Fruit fly (Drosophila melanogaster): ENCODE measurements around the gene CG10208.

CG10208 gene

DNA sequence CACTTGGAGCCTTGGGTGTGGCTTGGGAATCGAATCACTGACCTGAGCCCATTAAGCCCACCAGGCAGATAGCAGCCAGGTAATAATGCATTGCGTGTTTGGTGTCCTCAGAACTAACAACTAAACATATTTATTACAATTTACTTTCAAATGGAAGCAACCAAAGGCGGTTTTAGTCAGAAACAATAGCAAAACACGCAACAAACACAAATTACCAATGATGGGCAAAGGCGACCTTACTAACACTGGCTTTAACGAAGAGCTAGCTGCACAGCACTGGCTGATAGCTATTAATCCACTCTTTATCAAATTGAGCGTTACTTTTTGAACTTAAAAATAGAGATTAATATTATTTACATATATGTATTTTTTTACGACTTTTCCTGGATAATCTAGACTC, 10.9 kb downstream of the CG10208 start, which contains the start of gene udt:
TSS of gene udt (minus strand) at position 249 of the 400 bp plus-strand sequence.
- TF ChIP-seq psq (optimal IDR thresholded peaks at IDR 0.05), result no peak
- TF ChIP-seq Myc (optimal IDR thresholded peaks at IDR 0.05), result no peak
- no peak for TF ChIP-seq Sin3A (optimal IDR thresholded peaks at IDR 0.05)
- no peak for TF ChIP-seq insv (optimal IDR thresholded peaks at IDR 0.05)
- no peak for TF ChIP-seq ttk (optimal IDR thresholded peaks at IDR 0.05)
- no peak for TF ChIP-seq h (optimal IDR thresholded peaks at IDR 0.05)

- no peak for TF ChIP-seq Sin3A (optimal IDR thresholded peaks at IDR 0.05)
- no peak for TF ChIP-seq Myc (optimal IDR thresholded peaks at IDR 0.05)
- no peak for TF ChIP-seq psq (optimal IDR thresholded peaks at IDR 0.05)
Measured at dm6 chr3R:23760219-23761018, 13.5 kb downstream of the CG10208 start, which contains the start of gene SdhD. Gene SdhD (minus strand): TSS chr3R:23760600.

dm6 chr3R:23757912-23758607, 15.9 kb downstream of the CG10208 start, which contains the start of the genes PTPMT1 and Hrd3:
Gene PTPMT1 (plus strand): TSS chr3R:23758339.
Gene Hrd3 (minus strand): TSS chr3R:23758557.
- no peak for TF ChIP-seq insv (optimal IDR thresholded peaks at IDR 0.05)
- TF ChIP-seq ttk (optimal IDR thresholded peaks at IDR 0.05), result no peak
- no peak for TF ChIP-seq psq (optimal IDR thresholded peaks at IDR 0.05)
- TF ChIP-seq Myc (optimal IDR thresholded peaks at IDR 0.05), result no peak
- TF ChIP-seq h (optimal IDR thresholded peaks at IDR 0.05), result no peak
- TF ChIP-seq Sin3A (optimal IDR thresholded peaks at IDR 0.05), result no peak

- TF ChIP-seq Myc (optimal IDR thresholded peaks at IDR 0.05) (no peak), psq (optimal IDR thresholded peaks at IDR 0.05) (no peak), h (optimal IDR thresholded peaks at IDR 0.05) (no peak), ttk (optimal IDR thresholded peaks at IDR 0.05) (no peak), insv (optimal IDR thresholded peaks at IDR 0.05) (no peak), Sin3A (optimal IDR thresholded peaks at IDR 0.05) (no peak)
Measured at dm6 chr3R:23752728-23753127, 21.2 kb downstream of the CG10208 start, which contains the start of the genes RanBP3 and Rpt5. Gene RanBP3 (minus strand): TSS chr3R:23752834. Gene Rpt5 (plus strand): TSS chr3R:23752876.

- TF ChIP-seq insv (optimal IDR thresholded peaks at IDR 0.05) (no peak), ttk (optimal IDR thresholded peaks at IDR 0.05) (no peak), psq (optimal IDR thresholded peaks at IDR 0.05) (no peak), Sin3A (optimal IDR thresholded peaks at IDR 0.05) (no peak), Myc (optimal IDR thresholded peaks at IDR 0.05) (no peak), h (optimal IDR thresholded peaks at IDR 0.05) (no peak)
Measured at dm6 chr3R:23747446-23747845, 26.5 kb downstream of the CG10208 start.

dm6 chr3R:23740968-23741367, 33.0 kb downstream of the CG10208 start:
- TF ChIP-seq psq (optimal IDR thresholded peaks at IDR 0.05) (no peak), Myc (optimal IDR thresholded peaks at IDR 0.05) (no peak), h (optimal IDR thresholded peaks at IDR 0.05) (no peak), insv (optimal IDR thresholded peaks at IDR 0.05) (no peak), ttk (optimal IDR thresholded peaks at IDR 0.05) (no peak), Sin3A (optimal IDR thresholded peaks at IDR 0.05) (no peak)

DNA sequence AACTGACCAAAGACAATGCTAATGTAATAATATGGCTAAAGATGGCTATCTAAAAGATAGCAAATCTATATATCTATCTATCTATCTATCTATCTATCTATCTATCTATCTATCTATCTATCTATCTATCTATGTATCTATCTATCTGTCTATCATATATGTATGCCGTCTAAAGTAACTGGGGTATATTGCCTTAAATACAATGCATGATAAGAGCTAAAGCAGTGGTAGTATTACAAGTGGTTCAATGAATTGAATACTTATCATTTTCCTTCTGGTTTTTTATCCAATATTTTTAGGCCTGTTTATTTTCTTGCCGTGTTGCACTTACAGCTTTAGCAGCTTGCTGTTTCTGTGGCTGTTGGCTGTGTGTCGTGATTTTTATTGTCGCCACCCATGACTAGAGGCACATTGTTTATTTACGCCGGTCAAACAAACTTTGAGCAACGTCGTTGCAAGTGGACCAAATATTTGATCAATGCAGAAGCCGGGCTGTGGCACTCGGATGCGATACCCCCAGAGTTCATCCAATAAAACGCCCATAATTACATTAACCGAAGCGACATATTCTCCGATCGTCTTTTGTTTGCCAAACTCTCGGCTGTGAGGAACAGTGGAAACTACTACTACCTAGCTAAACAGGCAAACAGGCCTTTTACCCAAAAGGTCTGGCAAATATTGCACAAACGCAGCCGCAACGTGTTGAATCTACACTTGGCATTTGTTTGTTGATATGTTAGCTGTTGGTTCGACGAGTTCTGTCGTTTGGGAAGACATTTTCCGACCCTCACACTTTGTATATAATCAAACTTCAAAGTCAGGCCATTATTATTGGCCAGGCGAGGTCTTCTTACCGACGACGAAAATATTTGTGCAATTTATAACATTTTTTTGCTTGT, 36.0 kb downstream of the CG10208 start:
- no peak for TF ChIP-seq h (optimal IDR thresholded peaks at IDR 0.05)

- TF ChIP-seq insv (optimal IDR thresholded peaks at IDR 0.05), result no peak
- TF ChIP-seq h (optimal IDR thresholded peaks at IDR 0.05), result no peak
- TF ChIP-seq ttk (optimal IDR thresholded peaks at IDR 0.05), result no peak
- TF ChIP-seq Sin3A (optimal IDR thresholded peaks at IDR 0.05), result no peak
- no peak for TF ChIP-seq Myc (optimal IDR thresholded peaks at IDR 0.05)
- TF ChIP-seq psq (optimal IDR thresholded peaks at IDR 0.05), result no peak
Measured at dm6 chr3R:23736365-23736764, 37.6 kb downstream of the CG10208 start.

DNA sequence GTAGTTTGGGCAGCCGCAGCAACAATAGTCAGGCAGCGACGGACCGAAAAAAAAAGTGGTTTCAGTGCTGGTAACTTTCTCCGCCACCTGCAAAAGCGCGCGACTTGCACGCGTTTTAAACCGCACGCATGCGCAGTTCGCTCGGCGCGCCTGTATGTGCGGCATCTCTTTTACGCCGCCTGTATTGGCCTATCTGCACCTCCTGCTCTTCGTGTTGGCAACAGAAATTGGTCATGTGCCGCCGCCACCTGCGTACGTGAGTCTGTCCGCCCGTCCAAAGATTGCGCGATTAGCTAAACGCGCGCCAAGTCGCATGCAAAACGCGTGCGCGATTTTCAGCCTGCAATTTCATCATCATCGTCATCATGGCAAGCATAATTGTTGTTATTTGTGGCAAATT, 38.3 kb downstream of the CG10208 start:
- TF ChIP-seq h (optimal IDR thresholded peaks at IDR 0.05) (no peak), Sin3A (optimal IDR thresholded peaks at IDR 0.05) (no peak)

- TF ChIP-seq Sin3A (optimal IDR thresholded peaks at IDR 0.05) (no peak), ttk (optimal IDR thresholded peaks at IDR 0.05) (no peak), Myc (optimal IDR thresholded peaks at IDR 0.05) (no peak), insv (optimal IDR thresholded peaks at IDR 0.05) (no peak), psq (optimal IDR thresholded peaks at IDR 0.05) (no peak), h (optimal IDR thresholded peaks at IDR 0.05) (no peak)
Measured at dm6 chr3R:23734573-23735404, 39.1 kb downstream of the CG10208 start.

- TF ChIP-seq Myc (optimal IDR thresholded peaks at IDR 0.05) (no peak), ttk (optimal IDR thresholded peaks at IDR 0.05) (no peak)
Measured at dm6 chr3R:23733771-23734170, 40.2 kb downstream of the CG10208 start.
